Worm (Caenorhabditis elegans): ENCODE results near the gene F14D7.8.

The F14D7.8 gene

ce11 chrV:14327776-14328175 lies 15.2 kb upstream of the F14D7.8 start, which contains the start of gene F47B8.5:
Gene F47B8.5 (minus strand): TSS chrV:14327876.
- no peak for TF ChIP-seq unc-86 (tag; optimal IDR thresholded peaks at IDR 0.05)
- TF ChIP-seq fax-1 (tag; optimal IDR thresholded peaks at IDR 0.05) = no peak
- no peak for TF ChIP-seq rnt-1 (tag; optimal IDR thresholded peaks at IDR 0.05)
- TF ChIP-seq ceh-48 (tag; optimal IDR thresholded peaks at IDR 0.05) = no peak

DNA sequence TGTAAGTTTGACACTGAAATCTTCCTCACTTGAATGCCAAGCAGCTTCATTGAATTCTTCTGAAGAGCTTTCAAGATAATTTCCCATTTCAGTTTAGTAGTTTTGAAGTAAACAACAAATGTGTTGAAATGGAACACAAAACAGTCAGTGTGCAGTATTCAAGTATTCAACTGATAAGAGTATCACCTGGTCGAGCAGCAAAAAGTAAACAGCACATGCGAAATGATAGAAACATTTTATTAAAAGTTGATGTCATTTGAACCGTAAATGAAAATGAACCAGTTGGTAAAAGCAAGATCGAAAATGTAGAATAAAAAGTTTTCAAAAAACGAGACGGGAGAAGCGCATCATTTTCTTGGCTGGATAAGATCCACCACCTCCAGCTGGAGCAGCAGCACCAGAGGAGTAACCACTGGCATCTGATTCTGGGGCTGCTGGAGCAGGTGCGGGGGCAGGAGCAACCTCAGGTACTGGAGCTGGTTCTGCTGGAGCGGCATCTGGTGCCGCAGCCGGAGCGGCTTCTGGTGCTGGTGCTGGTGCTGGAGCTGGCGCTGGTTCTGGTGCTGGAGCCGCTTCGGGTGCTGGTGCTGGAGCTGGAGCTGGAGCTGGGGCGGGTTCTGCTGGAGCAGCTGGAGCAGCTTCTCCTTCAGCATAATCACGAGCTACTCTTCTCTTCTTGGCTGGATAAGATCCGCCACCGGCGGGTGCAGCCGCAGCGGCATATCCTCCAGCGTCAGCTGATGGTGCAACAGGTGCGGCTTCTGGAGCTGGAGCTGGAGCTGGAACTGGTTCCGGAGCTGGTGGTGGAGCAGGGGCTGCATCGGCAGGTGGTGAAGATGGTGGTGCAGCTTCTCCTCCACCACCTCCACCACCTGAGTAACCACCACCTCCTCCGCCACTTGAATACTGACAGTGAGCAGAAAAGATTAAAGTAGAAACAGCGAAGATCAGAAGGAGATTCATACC lies 12.2 kb upstream of the F14D7.8 start, which contains the start of the genes F47B8.4 and F47B8.18:
Gene F47B8.4 (minus strand): TSS at position 172 of the 966 bp plus-strand sequence.
Gene F47B8.18 (minus strand): TSS at position 963 of the 966 bp plus-strand sequence.
- TF ChIP-seq ref-2 (tag; optimal IDR thresholded peaks at IDR 0.05) = no peak
- TF ChIP-seq elt-4 (tag; optimal IDR thresholded peaks at IDR 0.05) = peak; percentile 42
- TF ChIP-seq pha-4 (tag; optimal IDR thresholded peaks at IDR 0.05) = no peak
- TF ChIP-seq pax-1 (tag; optimal IDR thresholded peaks at IDR 0.05) = no peak
- peak; percentile 4 for TF ChIP-seq pag-3 (tag; optimal IDR thresholded peaks at IDR 0.05; ENCODE audit: borderline replicate concordance)

DNA sequence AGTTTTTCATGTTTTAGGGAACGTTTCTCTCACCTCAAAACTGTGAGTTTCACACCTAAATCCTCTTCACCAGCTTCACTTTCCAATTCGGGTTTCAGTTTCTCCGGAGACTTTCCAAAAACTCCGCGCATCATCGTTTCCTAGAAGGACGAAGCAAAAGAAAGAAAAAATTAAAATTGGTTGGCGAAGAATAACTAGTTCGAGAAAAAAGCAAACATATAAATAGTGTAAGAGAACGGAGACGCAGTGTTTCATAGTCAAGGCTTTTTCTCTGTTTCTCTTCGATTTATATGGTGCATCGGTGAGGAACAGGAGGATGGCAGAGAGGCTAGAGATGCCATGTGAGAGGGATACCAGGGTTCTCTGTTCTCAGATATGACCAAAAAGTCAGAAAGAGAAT lies 10.1 kb upstream of the F14D7.8 start, which contains the start of gene F47B8.3:
Gene F47B8.3 (minus strand): TSS at position 261 of the 400 bp plus-strand sequence.
- no peak for TF ChIP-seq fkh-6 (tag; optimal IDR thresholded peaks at IDR 0.05)
- TF ChIP-seq nfya-1 (tag; optimal IDR thresholded peaks at IDR 0.05) = peak; percentile 13
- TF ChIP-seq zip-5 (tag; optimal IDR thresholded peaks at IDR 0.05) = no peak
- TF ChIP-seq hlh-13 (GFP tag; optimal IDR thresholded peaks at IDR 0.05) = no peak

- TF ChIP-seq che-1 (tag; optimal IDR thresholded peaks at IDR 0.05) (no peak), ceh-9 (tag; optimal IDR thresholded peaks at IDR 0.05) (peak; percentile 28), elt-4 (tag; optimal IDR thresholded peaks at IDR 0.05) (peak; percentile 78), nhr-232 (tag; optimal IDR thresholded peaks at IDR 0.05) (no peak)
Measured at ce11 chrV:14320730-14321319, 8.2 kb upstream of the F14D7.8 start.

ce11 chrV:14320246-14320645 lies 7.7 kb upstream of the F14D7.8 start, which contains the start of gene F47B8.14:
Gene F47B8.14 (plus strand): TSS chrV:14320546.
- TF ChIP-seq ztf-16 (tag; optimal IDR thresholded peaks at IDR 0.05) (no peak), hlh-13 (GFP tag; optimal IDR thresholded peaks at IDR 0.05) (no peak), ceh-2 (tag; optimal IDR thresholded peaks at IDR 0.05) (no peak), ceh-9 (tag; optimal IDR thresholded peaks at IDR 0.05) (no peak), npax-4 (tag; optimal IDR thresholded peaks at IDR 0.05) (no peak), madf-2 (tag; optimal IDR thresholded peaks at IDR 0.05) (no peak), pqm-1 (tag; optimal IDR thresholded peaks at IDR 0.05) (no peak), syd-9 (tag; optimal IDR thresholded peaks at IDR 0.05) (no peak)

DNA sequence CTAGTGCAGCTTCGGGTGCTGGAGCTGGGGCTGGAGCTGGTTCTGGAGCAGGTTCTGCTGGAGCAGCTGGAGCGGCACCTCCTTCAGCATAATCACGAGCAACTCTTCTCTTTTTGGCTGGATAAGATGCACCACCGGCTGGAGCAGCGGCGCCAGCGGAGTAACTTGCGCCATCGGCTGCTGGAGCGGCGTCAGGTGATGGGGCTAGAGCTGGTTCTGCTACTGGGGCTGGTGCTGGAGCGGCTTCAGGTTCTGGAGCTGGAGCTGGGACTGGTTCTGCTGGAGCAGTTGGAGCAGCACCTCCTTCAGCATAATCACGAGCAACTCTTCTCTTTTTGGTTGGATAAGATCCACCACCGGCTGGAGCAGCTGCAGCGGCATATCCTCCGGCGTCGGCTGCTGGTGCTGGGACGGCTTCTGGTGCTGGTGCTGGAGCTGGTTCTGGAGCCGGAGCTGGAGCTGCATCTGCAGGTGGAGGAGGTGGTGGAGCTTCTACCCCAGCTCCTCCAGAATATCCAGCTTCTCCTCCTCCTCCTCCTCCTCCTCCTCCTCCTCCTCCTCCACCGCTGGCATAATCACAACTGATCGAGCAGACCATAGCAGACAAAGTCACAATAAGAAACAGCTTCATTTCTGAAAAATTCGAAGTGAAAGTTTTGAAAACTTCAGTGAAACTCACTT lies 6.6 kb upstream of the F14D7.8 start, which contains the start of gene F47B8.13:
Gene F47B8.13 (minus strand): TSS at position 631 of the 681 bp plus-strand sequence.
- TF ChIP-seq mec-3 (tag; optimal IDR thresholded peaks at IDR 0.05; ENCODE audit: borderline replicate concordance) (peak; percentile 76), T23F11.4 (GFP tag; optimal IDR thresholded peaks at IDR 0.05) (no peak), C08G9.2 (tag; optimal IDR thresholded peaks at IDR 0.05) (peak; percentile 22)

DNA sequence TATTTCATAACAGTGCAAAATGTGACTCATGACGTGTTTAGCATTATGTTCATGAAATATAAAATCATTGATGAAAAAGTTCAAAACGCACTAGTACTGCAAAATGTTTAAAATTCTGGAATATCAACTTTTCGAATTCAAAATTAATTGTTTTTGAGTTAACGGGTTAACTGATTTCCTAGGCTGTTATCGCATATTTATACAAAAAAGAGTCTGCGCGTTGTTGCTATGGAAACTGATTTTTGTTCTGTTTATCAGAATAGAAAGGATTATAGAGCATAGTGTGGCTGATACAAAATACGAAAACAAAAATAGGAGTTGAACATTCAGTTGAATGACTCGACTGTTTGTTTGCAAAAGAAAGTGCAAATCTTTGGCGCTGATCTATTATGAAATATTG lies 5.0 kb upstream of the F14D7.8 start:
- no peak for TF ChIP-seq ceh-30 (tag; optimal IDR thresholded peaks at IDR 0.05)
- TF ChIP-seq pros-1 (tag; optimal IDR thresholded peaks at IDR 0.05) = no peak
- TF ChIP-seq sox-4 (tag; optimal IDR thresholded peaks at IDR 0.05) = no peak
- TF ChIP-seq unc-86 (tag; optimal IDR thresholded peaks at IDR 0.05) = no peak
- no peak for TF ChIP-seq C08G9.2 (tag; optimal IDR thresholded peaks at IDR 0.05)
- no peak for TF ChIP-seq ceh-48 (tag; optimal IDR thresholded peaks at IDR 0.05)
